Fruit fly (Drosophila melanogaster) whole organism, embryonic: ENCODE results near the gene Kdm2.

Experiments
- C15 ChIP-seq: fragments of 200-800 bp; sonication (Bioruptor generic); IDR thresholded peaks from 3 replicates; pipeline ENCODE4 v1.3.6; 2022; ENCODE audit warnings: missing biosample characterization, missing genetic modification characterization
- CG10321 ChIP-seq: fragments of 200-800 bp; sonication (Bioruptor generic); IDR thresholded peaks from 2 replicates; pipeline ENCODE4 v1.3.6; 2022; ENCODE audit warnings: missing biosample characterization, missing genetic modification characterization
- CG11247 ChIP-seq: fragments of 200-800 bp; sonication (Bioruptor generic); IDR thresholded peaks from 2 replicates; pipeline ENCODE4 v1.3.6; 2022; ENCODE audit warnings: missing biosample characterization, missing genetic modification characterization
- CG11398 ChIP-seq: fragments of 200-800 bp; sonication (Bioruptor generic); optimal IDR thresholded peaks from 2 replicates; lab custom pipeline; 2016; ENCODE audit warnings: missing biosample characterization, missing genetic modification characterization
- CG12104 ChIP-seq: fragments of 200-800 bp; sonication (Bioruptor generic); optimal IDR thresholded peaks from 3 replicates; lab custom pipeline; 2016; ENCODE audit warnings: missing biosample characterization, missing genetic modification characterization
- CG12942 ChIP-seq: fragments of 200-800 bp; sonication (Bioruptor generic); optimal IDR thresholded peaks from 3 replicates; lab custom pipeline; 2016; ENCODE audit warnings: missing biosample characterization, missing genetic modification characterization
- CG14860 ChIP-seq: fragments of 200-800 bp; sonication (Bioruptor generic); IDR thresholded peaks from 3 replicates; pipeline ENCODE4 v1.3.6; 2022; ENCODE audit warnings: missing biosample characterization, missing genetic modification characterization; ENCODE audit not compliant: partially characterized antibody
- CG14965 ChIP-seq: fragments of 200-800 bp; sonication (Bioruptor generic); optimal IDR thresholded peaks from 2 replicates; lab custom pipeline; 2016; ENCODE audit warnings: missing biosample characterization, missing genetic modification characterization, borderline replicate concordance
- CG15269 ChIP-seq: fragments of 200-800 bp; sonication (Bioruptor generic); optimal IDR thresholded peaks from 2 replicates; lab custom pipeline; 2018; ENCODE audit warnings: missing biosample characterization, mild to moderate bottlenecking, missing genetic modification characterization, moderate library complexity
- CG15514 ChIP-seq: fragments of 200-800 bp; sonication (Bioruptor generic); optimal IDR thresholded peaks from 3 replicates; lab custom pipeline; 2017; ENCODE audit warnings: missing biosample characterization, missing genetic modification characterization, mild to moderate bottlenecking, moderate library complexity, missing genetic modification reagents
- CG17912 ChIP-seq: fragments of 200-800 bp; sonication (Bioruptor generic); optimal IDR thresholded peaks from 2 replicates; lab custom pipeline; 2018; ENCODE audit warnings: missing biosample characterization, mild to moderate bottlenecking, missing genetic modification characterization
- CG18476 ChIP-seq: fragments of 200-800 bp; sonication (Bioruptor generic); optimal IDR thresholded peaks from 2 replicates; lab custom pipeline; 2016; ENCODE audit warnings: missing biosample characterization, mild to moderate bottlenecking, missing genetic modification characterization
- CG2129 ChIP-seq: fragments of 200-800 bp; sonication (Bioruptor generic); IDR thresholded peaks from 2 replicates; pipeline ENCODE4 v1.3.6; 2022; ENCODE audit warnings: missing biosample characterization, missing genetic modification characterization; ENCODE audit not compliant: partially characterized antibody
- CG32532 ChIP-seq: fragments of 200-800 bp; sonication (Bioruptor generic); IDR thresholded peaks from 2 replicates; pipeline ENCODE4 v1.3.6; 2022; ENCODE audit warnings: missing biosample characterization, missing genetic modification characterization
- CG32772 ChIP-seq: fragments of 200-800 bp; sonication (Bioruptor generic); IDR thresholded peaks from 2 replicates; pipeline ENCODE4 v1.3.6; 2022; ENCODE audit warnings: missing biosample characterization, missing genetic modification characterization
- CG34376 ChIP-seq: fragments of 200-800 bp; sonication (Bioruptor generic); optimal IDR thresholded peaks from 2 replicates; lab custom pipeline; 2018; ENCODE audit warnings: missing biosample characterization, mild to moderate bottlenecking, missing genetic modification characterization
- CG4730 ChIP-seq: fragments of 200-800 bp; sonication (Bioruptor generic); IDR thresholded peaks from 2 replicates; pipeline ENCODE4 v1.3.6; 2022; ENCODE audit warnings: missing biosample characterization, missing genetic modification characterization
- CG4820 ChIP-seq: fragments of 200-800 bp; sonication (Bioruptor generic); optimal IDR thresholded peaks from 3 replicates; lab custom pipeline; 2016; ENCODE audit warnings: missing biosample characterization, missing genetic modification characterization
- CG6765 ChIP-seq: fragments of 200-800 bp; sonication (Bioruptor generic); optimal IDR thresholded peaks from 3 replicates; lab custom pipeline; 2017; ENCODE audit warnings: missing biosample characterization, mild to moderate bottlenecking, missing genetic modification characterization
- CG6791 ChIP-seq: fragments of 200-800 bp; sonication (Bioruptor generic); IDR thresholded peaks from 3 replicates; pipeline ENCODE4 v1.3.6; 2022; ENCODE audit warnings: missing biosample characterization, missing genetic modification characterization; ENCODE audit not compliant: partially characterized antibody
- CG7372 ChIP-seq: fragments of 200-800 bp; sonication (Bioruptor generic); IDR thresholded peaks from 2 replicates; pipeline ENCODE4 v1.3.6; 2022; ENCODE audit warnings: missing biosample characterization, missing genetic modification characterization
- CG7928 ChIP-seq: fragments of 200-800 bp; sonication (Bioruptor generic); optimal IDR thresholded peaks from 2 replicates; lab custom pipeline; 2017; ENCODE audit warnings: missing biosample characterization, mild to moderate bottlenecking, missing genetic modification characterization
- CG8478 ChIP-seq: fragments of >200 bp; optimal IDR thresholded peaks from 2 replicates; lab custom pipeline; 2018
- CG8944 ChIP-seq: fragments of 200-800 bp; sonication (Bioruptor generic); optimal IDR thresholded peaks from 3 replicates; lab custom pipeline; 2016; ENCODE audit warnings: missing biosample characterization, missing genetic modification characterization
- CTCF ChIP-seq: fragments of 200-800 bp; sonication (Bioruptor generic); optimal IDR thresholded peaks from 2 replicates; lab custom pipeline; 2017; ENCODE audit warnings: missing biosample characterization, mild to moderate bottlenecking, missing genetic modification characterization, moderate library complexity
- CoRest ChIP-seq: fragments of 200-800 bp; sonication (Bioruptor generic); optimal IDR thresholded peaks from 3 replicates; lab custom pipeline; 2018; ENCODE audit warnings: missing biosample characterization, mild to moderate bottlenecking, missing genetic modification characterization, moderate library complexity
- Dbx ChIP-seq: fragments of 200-800 bp; sonication (Bioruptor generic); IDR thresholded peaks from 3 replicates; pipeline ENCODE4 v1.3.6; 2022; ENCODE audit warnings: missing biosample characterization, missing genetic modification characterization
- Fer3 ChIP-seq: fragments of 200-800 bp; sonication (Bioruptor generic); optimal IDR thresholded peaks from 2 replicates; lab custom pipeline; 2018; ENCODE audit warnings: missing biosample characterization, mild to moderate bottlenecking, missing genetic modification characterization, moderate library complexity
- HLH3B ChIP-seq: fragments of 200-800 bp; sonication (Bioruptor generic); IDR thresholded peaks from 2 replicates; pipeline ENCODE4 v1.3.6; 2022; ENCODE audit warnings: missing biosample characterization, missing genetic modification characterization
- Optix ChIP-seq: fragments of 200-800 bp; sonication (Bioruptor generic); IDR thresholded peaks from 3 replicates; pipeline ENCODE4 v1.3.6; 2022; ENCODE audit warnings: missing biosample characterization, missing genetic modification characterization
- Ptx1 ChIP-seq: fragments of 200-800 bp; sonication (Bioruptor generic); IDR thresholded peaks from 2 replicates; pipeline ENCODE4 v1.3.6; 2022; ENCODE audit warnings: missing biosample characterization, missing genetic modification characterization
- Ssrp ChIP-seq: fragments of 200-800 bp; sonication (Bioruptor generic); optimal IDR thresholded peaks from 2 replicates; lab custom pipeline; 2018; ENCODE audit warnings: missing biosample characterization, mild to moderate bottlenecking, missing genetic modification characterization, moderate library complexity
- Xbp1 ChIP-seq: fragments of 200-800 bp; sonication (Bioruptor generic); optimal IDR thresholded peaks from 3 replicates; lab custom pipeline; 2016; ENCODE audit warnings: missing biosample characterization, mild to moderate bottlenecking, missing genetic modification characterization
- btn ChIP-seq: fragments of 200-800 bp; sonication (Bioruptor generic); optimal IDR thresholded peaks from 2 replicates; lab custom pipeline; 2016; ENCODE audit warnings: missing biosample characterization, missing genetic modification characterization
- cg ChIP-seq: fragments of 200-800 bp; sonication (Bioruptor generic); optimal IDR thresholded peaks from 3 replicates; lab custom pipeline; 2019; ENCODE audit warnings: missing biosample characterization, mild to moderate bottlenecking, missing genetic modification characterization, moderate library complexity
- dpn ChIP-seq, 2 experiments: fragments of 200-800 bp; sonication (Bioruptor generic); optimal IDR thresholded peaks; 3 replicates each; lab custom pipeline; 2016; ENCODE audit warnings: missing biosample characterization in 2 of 2, missing genetic modification characterization in 2 of 2
- fru ChIP-seq: fragments of >200 bp; optimal IDR thresholded peaks from 2 replicates; lab custom pipeline; 2017
- gfzf ChIP-seq: fragments of 200-800 bp; sonication (Bioruptor generic); optimal IDR thresholded peaks from 2 replicates; lab custom pipeline; 2016; ENCODE audit warnings: missing biosample characterization, mild to moderate bottlenecking, missing genetic modification characterization, moderate library complexity
- h ChIP-seq: fragments of >200 bp; optimal IDR thresholded peaks from 2 replicates; lab custom pipeline; 2017
- jumu ChIP-seq: fragments of 200-800 bp; sonication (Bioruptor generic); optimal IDR thresholded peaks from 3 replicates; lab custom pipeline; 2016; ENCODE audit warnings: missing biosample characterization, missing genetic modification characterization
- lov ChIP-seq, 2 experiments: fragments of 200-800 bp in 1 of 2; fragments of >200 bp in 1 of 2; sonication (Bioruptor generic) in 1 of 2; IDR thresholded peaks in 1 of 2; optimal IDR thresholded peaks in 1 of 2; 2 replicates in 1 of 2; 3 replicates in 1 of 2; pipeline versions ENCODE4 v1.3.6 to Lab custom; 2017 to 2022; ENCODE audit warnings: missing biosample characterization in 1 of 2, missing genetic modification characterization in 1 of 2
- mam ChIP-seq: fragments of 200-800 bp; sonication (Bioruptor generic); optimal IDR thresholded peaks from 3 replicates; lab custom pipeline; 2016; ENCODE audit warnings: missing biosample characterization, missing genetic modification characterization
- mld ChIP-seq: fragments of 200-800 bp; sonication (Bioruptor generic); IDR thresholded peaks from 3 replicates; pipeline ENCODE4 v1.3.6; 2022; ENCODE audit warnings: missing biosample characterization, missing genetic modification characterization; ENCODE audit not compliant: partially characterized antibody
- nerfin-2 ChIP-seq: fragments of 200-800 bp; sonication (Bioruptor generic); IDR thresholded peaks from 2 replicates; pipeline ENCODE4 v1.3.6; 2022; ENCODE audit warnings: missing biosample characterization, missing genetic modification characterization; ENCODE audit not compliant: partially characterized antibody
- nmo ChIP-seq: fragments of 200-800 bp; sonication (Bioruptor generic); optimal IDR thresholded peaks from 2 replicates; lab custom pipeline; 2018; ENCODE audit warnings: missing biosample characterization, mild to moderate bottlenecking, missing genetic modification characterization, moderate library complexity
- nom ChIP-seq: fragments of 200-800 bp; sonication (Bioruptor generic); optimal IDR thresholded peaks from 2 replicates; lab custom pipeline; 2017; ENCODE audit warnings: missing biosample characterization, missing genetic modification characterization, mild to moderate bottlenecking, moderate library complexity, missing genetic modification reagents
- pho ChIP-seq: fragments of 200-800 bp; sonication (Bioruptor generic); optimal IDR thresholded peaks from 2 replicates; lab custom pipeline; 2016; ENCODE audit warnings: missing biosample characterization, missing genetic modification characterization
- slp2 ChIP-seq: fragments of 200-800 bp; sonication (Bioruptor generic); optimal IDR thresholded peaks from 2 replicates; lab custom pipeline; 2016; ENCODE audit warnings: missing biosample characterization, missing genetic modification characterization
- trem ChIP-seq: fragments of 200-800 bp; optimal IDR thresholded peaks from 3 replicates; lab custom pipeline; 2019; ENCODE audit warnings: missing biosample characterization, mild to moderate bottlenecking, missing genetic modification characterization, moderate library complexity
- twi ChIP-seq: fragments of 200-800 bp; optimal IDR thresholded peaks from 2 replicates; lab custom pipeline; 2019; ENCODE audit warnings: missing biosample characterization, mild to moderate bottlenecking, missing genetic modification characterization, moderate library complexity
- wek ChIP-seq: fragments of 200-800 bp; sonication (Bioruptor generic); optimal IDR thresholded peaks from 3 replicates; lab custom pipeline; 2018; ENCODE audit warnings: missing biosample characterization, mild to moderate bottlenecking, missing genetic modification characterization, moderate library complexity

Kdm2 gene

DNA sequence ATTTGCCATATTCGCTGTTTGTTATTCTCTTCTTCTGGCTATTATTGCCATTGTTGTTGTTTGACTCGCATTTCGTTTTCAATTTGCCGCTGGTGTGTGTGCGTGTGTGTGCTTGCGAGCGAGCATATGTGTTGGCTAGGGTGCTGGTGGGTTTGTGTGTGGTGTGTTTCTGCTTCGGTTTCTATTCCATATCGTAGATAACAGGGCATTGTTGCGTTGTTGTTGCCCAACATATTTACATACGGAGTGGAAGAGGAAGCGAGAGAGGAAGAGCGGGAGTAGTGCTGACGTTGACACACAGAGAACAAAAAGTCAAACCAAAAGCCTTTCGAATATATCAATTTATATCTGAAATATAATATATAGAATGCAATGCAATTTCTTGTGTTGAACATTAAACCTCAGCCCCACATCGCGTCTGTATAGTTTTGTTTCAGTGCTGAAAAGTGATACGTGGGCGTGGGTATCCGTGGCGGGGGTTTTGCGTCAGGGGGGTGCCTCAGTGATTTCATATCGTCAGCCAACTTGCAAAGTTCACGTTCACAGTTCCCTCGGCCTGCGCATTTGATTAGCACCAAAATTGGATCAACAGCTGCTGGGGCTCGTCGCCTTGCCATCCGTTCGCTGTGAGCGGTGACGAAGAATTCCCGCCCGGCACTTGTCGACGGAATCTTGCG, 2.3 kb downstream of the Kdm2 start (continued):
- peak; percentile 80 for TF ChIP-seq CG15269 (tag; lab: Kevin White, UChicago)
- peak; percentile 31 for TF ChIP-seq CG12942
- no peak for TF ChIP-seq CG8478 (lab: Kevin White, UChicago)
- no peak for TF ChIP-seq nerfin-2 (GFP tag; lab: Robert Waterston, UW)
- no peak for TF ChIP-seq CG32772 (GFP tag; lab: Robert Waterston, UW)
- no peak for TF ChIP-seq Ptx1 (GFP tag; lab: Robert Waterston, UW)
- no peak for TF ChIP-seq CG7928 (GFP tag; lab: Kevin White, UChicago)
- no peak for TF ChIP-seq btn
- no peak for TF ChIP-seq lov (optimal IDR thresholded peaks at IDR 0.05; lab: Kevin White, UChicago)
- no peak for TF ChIP-seq lov (GFP tag; IDR thresholded peaks at IDR 0.05; lab: Robert Waterston, UW)
- TF ChIP-seq CoRest (tag; lab: Kevin White, UChicago), result peak; percentile 51
- peak; percentile 82 for TF ChIP-seq CG6765 (GFP tag; lab: Kevin White, UChicago)
- no peak for TF ChIP-seq Dbx
- TF ChIP-seq mld (GFP tag; lab: Robert Waterston, UW), result no peak
- no peak for TF ChIP-seq CG7372
- TF ChIP-seq jumu (GFP tag; lab: Kevin White, UChicago), result no peak
- TF ChIP-seq mam, result no peak
- TF ChIP-seq CG15514 (GFP tag; lab: Kevin White, UChicago), result peak; percentile 78
- no peak for TF ChIP-seq CG6791 (GFP tag; lab: Robert Waterston, UW)
- no peak for TF ChIP-seq slp2 (GFP tag; lab: Kevin White, UChicago)
- no peak for TF ChIP-seq CG11398
- no peak for TF ChIP-seq CG17912
- peak; percentile 54 for TF ChIP-seq CG4820
- peak; percentile 49 for TF ChIP-seq wek (GFP tag; lab: Kevin White, UChicago)
- no peak for TF ChIP-seq HLH3B (GFP tag; lab: Robert Waterston, UW)
- TF ChIP-seq fru (lab: Kevin White, UChicago), result no peak
- no peak for TF ChIP-seq CG11247 (GFP tag; lab: Robert Waterston, UW)
- TF ChIP-seq CG14860 (GFP tag; lab: Robert Waterston, UW), result no peak
- TF ChIP-seq CTCF (GFP tag; lab: Kevin White, UChicago), result no peak
- no peak for TF ChIP-seq CG4730 (GFP tag; lab: Robert Waterston, UW)
- no peak for TF ChIP-seq CG8944 (GFP tag; lab: Kevin White, UChicago)
- TF ChIP-seq h (lab: Kevin White, UChicago), result no peak
- no peak for TF ChIP-seq pho (GFP tag; lab: Kevin White, UChicago)
- peak; percentile 56 for TF ChIP-seq Ssrp (tag; lab: Kevin White, UChicago)
- TF ChIP-seq twi (tag; lab: Kevin White, UChicago), result no peak
- TF ChIP-seq C15 (GFP tag; lab: Robert Waterston, UW), result no peak
- peak; percentile 0 for TF ChIP-seq nom (GFP tag; lab: Kevin White, UChicago)
- TF ChIP-seq CG32532, result no peak
- peak; percentile 87 for TF ChIP-seq cg (GFP tag; lab: Kevin White, UChicago)
- TF ChIP-seq CG14965 (GFP tag; lab: Kevin White, UChicago), result no peak
- no peak for TF ChIP-seq gfzf (GFP tag; lab: Kevin White, UChicago)
- peak; percentile 12 to 59 for TF ChIP-seq dpn (GFP tag; optimal IDR thresholded peaks at IDR 0.05; lab: Kevin White, UChicago)
- TF ChIP-seq nmo (GFP tag; lab: Kevin White, UChicago), result peak; percentile 34
- TF ChIP-seq Optix (GFP tag; lab: Robert Waterston, UW), result no peak
- TF ChIP-seq trem, result peak; percentile 13
- TF ChIP-seq CG10321, result no peak
- no peak for TF ChIP-seq CG12104
- peak; percentile 81 for TF ChIP-seq Xbp1 (GFP tag; lab: Kevin White, UChicago)
- TF ChIP-seq CG2129 (GFP tag; lab: Robert Waterston, UW), result no peak
- TF ChIP-seq Fer3 (tag; lab: Kevin White, UChicago), result peak; percentile 87
- peak; percentile 64 for TF ChIP-seq CG34376 (GFP tag; lab: Kevin White, UChicago)
- peak; percentile 36 for TF ChIP-seq CG18476 (GFP tag; lab: Kevin White, UChicago)
